2 worm cellular contexts compared by ENCODE assay signal in genomic region chrII:4772441-4772840, ce11.
A peak's percentile ranks its signal among the peaks of the same experiment; 100 is the strongest.
TF ChIP-seq lines count a peak whose summit lies in the region.

No protein-coding gene starts in this region.

TF ChIP-seq in whole organism, L1 larva, 84 proteins besides CTCF, POLR2A, EP300 and RAD21 (continued from another document):
- TF ChIP-seq unc-62 (GFP tag; optimal IDR thresholded peaks at IDR 0.05; lab: Kevin White, UChicago): no peak
- no peak for TF ChIP-seq efl-1 (optimal IDR thresholded peaks at IDR 0.05; lab: Kevin White, UChicago)
- TF ChIP-seq efl-1 (GFP tag; optimal IDR thresholded peaks at IDR 0.05 in 1 of 2; lab: Kevin White, UChicago): no peak
- TF ChIP-seq elt-3 (tag; optimal IDR thresholded peaks at IDR 0.05; lab: Kevin White, UChicago): peak in 4 of 6 experiments; percentile 32 to 92 (median 80)

TF ChIP-seq in whole organism, L3 larva, 47 proteins besides CTCF, POLR2A, EP300 and RAD21 (continued from another document):
- TF ChIP-seq nhr-237 (tag; optimal IDR thresholded peaks at IDR 0.05; lab: Kevin White, UChicago) (no peak), snpc-4 (tag; optimal IDR thresholded peaks at IDR 0.05; lab: Kevin White, UChicago) (no peak), ZK546.5 (tag; optimal IDR thresholded peaks at IDR 0.05; lab: Kevin White, UChicago) (no peak), fos-1 (tag; optimal IDR thresholded peaks at IDR 0.05; lab: Kevin White, UChicago) (no peak), jun-1 (tag; optimal IDR thresholded peaks at IDR 0.05; lab: Kevin White, UChicago) (no peak), nhr-76 (tag; optimal IDR thresholded peaks at IDR 0.05; lab: Kevin White, UChicago) (no peak), elt-2 (tag; optimal IDR thresholded peaks at IDR 0.05; lab: Kevin White, UChicago) (no peak), ztf-4 (tag; optimal IDR thresholded peaks at IDR 0.05; lab: Kevin White, UChicago) (no peak), eor-1 (tag; optimal IDR thresholded peaks at IDR 0.05; lab: Kevin White, UChicago) (no peak), hmg-11 (tag; optimal IDR thresholded peaks at IDR 0.05; lab: Kevin White, UChicago) (no peak), fkh-10 (GFP tag; optimal IDR thresholded peaks at IDR 0.05; lab: Kevin White, UChicago) (no peak), nhr-11 (tag; optimal IDR thresholded peaks at IDR 0.05; lab: Kevin White, UChicago) (no peak), ceh-28 (tag; optimal IDR thresholded peaks at IDR 0.05; lab: Kevin White, UChicago) (no peak), daf-12 (tag; optimal IDR thresholded peaks at IDR 0.05; lab: Kevin White, UChicago) (no peak), ztf-11 (tag; optimal IDR thresholded peaks at IDR 0.05; lab: Kevin White, UChicago) (no peak), nfya-1 (tag; optimal IDR thresholded peaks at IDR 0.05; lab: Kevin White, UChicago; ENCODE audit: insufficient read depth) (no peak), nhr-67 (tag; optimal IDR thresholded peaks at IDR 0.05; lab: Kevin White, UChicago) (no peak), ceh-82 (tag; optimal IDR thresholded peaks at IDR 0.05; lab: Kevin White, UChicago) (no peak)
